Fruit fly (Drosophila melanogaster) whole organism, pupa: ENCODE measurements around the gene Cpr65Ax1.

Experiments
- CG10348 ChIP-seq: fragments of 200-800 bp; sonication (Bioruptor generic); IDR thresholded peaks from 2 replicates; pipeline ENCODE4 v1.3.6; 2022; ENCODE audit warnings: missing biosample characterization, missing genetic modification characterization
- CG14655 ChIP-seq: fragments of 200-800 bp; sonication (Bioruptor generic); optimal IDR thresholded peaks from 3 replicates; lab custom pipeline; 2017; ENCODE audit warnings: mild to moderate bottlenecking, missing biosample characterization, missing genetic modification reagents, missing genetic modification characterization
- CG32121 ChIP-seq: fragments of 200-800 bp; sonication (Bioruptor generic); IDR thresholded peaks from 2 replicates; pipeline ENCODE4 v1.3.6; 2022; ENCODE audit warnings: missing biosample characterization, missing genetic modification characterization
- CG4496 ChIP-seq: fragments of 200-800 bp; sonication (Bioruptor generic); IDR thresholded peaks from 3 replicates; pipeline ENCODE4 v1.3.6; 2022; ENCODE audit warnings: missing biosample characterization, missing genetic modification characterization
- CG8159 ChIP-seq: fragments of 200-800 bp; sonication (Bioruptor generic); optimal IDR thresholded peaks from 3 replicates; lab custom pipeline; 2018; ENCODE audit warnings: missing biosample characterization, mild to moderate bottlenecking, missing genetic modification characterization, moderate library complexity
- CG8301 ChIP-seq: fragments of 200-800 bp; sonication (Bioruptor generic); optimal IDR thresholded peaks from 2 replicates; lab custom pipeline; 2018; ENCODE audit warnings: missing biosample characterization, mild to moderate bottlenecking, missing genetic modification characterization
- CG9948 ChIP-seq: fragments of 200-800 bp; sonication (Bioruptor generic); optimal IDR thresholded peaks from 2 replicates; lab custom pipeline; 2018; ENCODE audit warnings: missing biosample characterization, mild to moderate bottlenecking, missing genetic modification characterization, moderate library complexity
- EcR ChIP-seq: fragments of 200-800 bp; sonication (Bioruptor generic); optimal IDR thresholded peaks from 3 replicates; lab custom pipeline; 2019; ENCODE audit warnings: missing biosample characterization, missing genetic modification characterization, mild to moderate bottlenecking, moderate library complexity, missing genetic modification reagents
- Ets98B ChIP-seq: fragments of 200-800 bp; sonication (Bioruptor generic); IDR thresholded peaks from 2 replicates; pipeline ENCODE4 v1.3.6; 2022; ENCODE audit warnings: missing biosample characterization, missing genetic modification characterization
- Pif1B ChIP-seq: fragments of 200-800 bp; sonication (Bioruptor generic); optimal IDR thresholded peaks from 3 replicates; lab custom pipeline; 2016; ENCODE audit warnings: missing biosample characterization, missing genetic modification characterization
- gl ChIP-seq: fragments of 200-800 bp; sonication (Bioruptor generic); optimal IDR thresholded peaks from 2 replicates; lab custom pipeline; 2018; ENCODE audit warnings: missing biosample characterization, mild to moderate bottlenecking, missing genetic modification characterization
- rn ChIP-seq: fragments of 200-800 bp; sonication (Bioruptor generic); IDR thresholded peaks from 2 replicates; pipeline ENCODE4 v1.3.6; 2022; ENCODE audit warnings: missing biosample characterization, missing genetic modification characterization

DNA sequence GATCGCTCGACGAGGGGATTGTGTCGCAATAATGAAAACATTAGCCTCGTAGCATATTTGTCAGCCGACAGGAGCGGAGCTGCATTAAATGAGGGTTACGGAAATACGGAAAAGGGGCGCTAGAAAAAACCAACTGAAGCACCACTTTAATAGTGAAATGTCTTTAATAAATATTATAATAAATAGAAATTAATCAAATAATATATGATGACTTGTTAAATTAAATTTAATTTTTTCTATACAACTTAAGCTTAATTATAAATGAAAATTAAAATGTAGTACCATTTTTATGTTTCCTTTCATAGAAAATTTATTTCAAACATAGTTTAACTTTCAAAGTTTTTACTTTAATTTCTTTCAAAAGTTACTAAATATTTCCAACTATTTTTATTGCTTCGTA, 14.2 kb upstream of the Cpr65Ax1 start:
- TF ChIP-seq Pif1B (GFP tag; lab: Kevin White, UChicago) (no peak), EcR (GFP tag; lab: Kevin White, UChicago) (no peak), CG9948 (tag; lab: Kevin White, UChicago) (no peak), CG8159 (tag; lab: Kevin White, UChicago) (no peak), rn (no peak), CG8301 (no peak), CG10348 (no peak), CG14655 (GFP tag; lab: Kevin White, UChicago) (no peak), Ets98B (GFP tag; lab: Robert Waterston, UW) (no peak), gl (no peak), CG4496 (GFP tag; lab: Robert Waterston, UW) (no peak), CG32121 (GFP tag; lab: Robert Waterston, UW) (no peak)
